Worm (Caenorhabditis elegans): ENCODE measurements around the gene ZK795.3.

Gene ZK795.3

DNA sequence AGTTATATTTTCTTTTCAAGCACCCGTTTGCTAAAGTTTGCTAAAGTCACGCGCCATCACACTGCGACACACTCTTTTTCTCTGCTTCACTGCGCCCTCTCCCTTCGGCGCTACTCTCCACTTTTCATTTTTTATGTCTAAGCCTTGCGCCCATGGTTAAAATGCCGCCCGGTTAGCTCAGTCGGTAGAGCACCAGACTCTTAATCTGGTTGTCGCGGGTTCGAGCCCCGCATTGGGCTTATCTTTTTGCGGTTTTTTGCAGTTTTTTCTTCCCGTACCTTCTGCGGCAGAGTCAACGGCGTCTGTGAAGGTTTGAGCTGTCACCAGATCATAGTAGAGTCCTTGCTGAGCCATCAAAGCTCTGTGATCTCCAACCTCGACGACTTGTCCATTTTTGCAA, 35.4 kb downstream of the ZK795.3 start:
- TF ChIP-seq ceh-39 (tag; optimal IDR thresholded peaks at IDR 0.05) (no peak), elt-3 (tag; optimal IDR thresholded peaks at IDR 0.05) (no peak), ham-2 (GFP tag; optimal IDR thresholded peaks at IDR 0.05) (peak; percentile 77), M03D4.4 (tag; optimal IDR thresholded peaks at IDR 0.05) (peak; percentile 62), pha-4 (tag; optimal IDR thresholded peaks at IDR 0.05) (peak; percentile 12), elt-1 (tag; optimal IDR thresholded peaks at IDR 0.05; ENCODE audit: borderline replicate concordance, insufficient read depth) (no peak), cnd-1 (tag; optimal IDR thresholded peaks at IDR 0.05) (no peak), nhr-28 (tag; optimal IDR thresholded peaks at IDR 0.05) (no peak), flh-1 (GFP tag; optimal IDR thresholded peaks at IDR 0.05) (peak; percentile 55), mls-2 (tag; optimal IDR thresholded peaks at IDR 0.05) (peak; percentile 80), bed-3 (GFP tag; optimal IDR thresholded peaks at IDR 0.05) (peak; percentile 53), ceh-43 (GFP tag; optimal IDR thresholded peaks at IDR 0.05) (peak; percentile 48), sptf-1 (tag; optimal IDR thresholded peaks at IDR 0.05) (peak; percentile 84), ceh-83 (GFP tag; optimal IDR thresholded peaks at IDR 0.05) (peak; percentile 86), unc-39 (tag; optimal IDR thresholded peaks at IDR 0.05) (no peak), lin-13 (tag; optimal IDR thresholded peaks at IDR 0.05) (no peak), nhr-76 (tag; optimal IDR thresholded peaks at IDR 0.05) (no peak), nhr-12 (tag; optimal IDR thresholded peaks at IDR 0.05) (no peak), nhr-2 (tag; optimal IDR thresholded peaks at IDR 0.05) (no peak), snpc-4 (tag; optimal IDR thresholded peaks at IDR 0.05) (no peak), tbx-8 (GFP tag; optimal IDR thresholded peaks at IDR 0.05) (no peak), mab-5 (tag; optimal IDR thresholded peaks at IDR 0.05) (no peak), drap-1 (GFP tag; optimal IDR thresholded peaks at IDR 0.05) (peak; percentile 82), lin-32 (GFP tag; optimal IDR thresholded peaks at IDR 0.05) (peak; percentile 65), ces-1 (GFP tag; optimal IDR thresholded peaks at IDR 0.05) (no peak), unc-62 (GFP tag; optimal IDR thresholded peaks at IDR 0.05) (no peak), zip-8 (tag; optimal IDR thresholded peaks at IDR 0.05) (no peak), nhr-237 (tag; optimal IDR thresholded peaks at IDR 0.05) (peak; percentile 18), hlh-1 (tag; optimal IDR thresholded peaks at IDR 0.05) (peak; percentile 32), mep-1 (tag; optimal IDR thresholded peaks at IDR 0.05) (peak; percentile 41), blmp-1 (tag; optimal IDR thresholded peaks at IDR 0.05) (no peak), unc-120 (tag; optimal IDR thresholded peaks at IDR 0.05; ENCODE audit: poor library complexity, severe bottlenecking) (peak; percentile 86), ztf-11 (tag; optimal IDR thresholded peaks at IDR 0.05) (no peak), sem-2 (GFP tag; optimal IDR thresholded peaks at IDR 0.05) (peak; percentile 30), lsy-2 (tag; optimal IDR thresholded peaks at IDR 0.05) (no peak)

DNA sequence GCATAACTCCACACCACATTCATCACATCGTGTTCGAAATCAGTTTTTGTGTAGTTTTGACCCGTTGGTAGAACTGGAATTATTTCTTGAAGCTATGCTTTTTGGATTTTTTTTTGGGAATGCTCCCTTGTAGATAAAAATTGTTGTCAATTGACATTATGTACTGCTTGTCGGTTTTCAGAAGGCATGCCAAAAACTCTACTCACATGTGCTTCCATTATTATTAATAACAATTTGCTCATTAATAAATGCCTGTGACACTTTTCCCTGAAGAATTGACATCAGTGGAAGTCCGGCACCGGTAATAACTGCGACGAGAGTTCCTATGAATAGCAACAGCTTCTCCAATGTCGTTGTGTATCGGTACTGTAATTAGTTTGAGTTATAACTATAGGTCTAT, 37.8 kb downstream of the ZK795.3 start:
- TF ChIP-seq nhr-76 (tag; optimal IDR thresholded peaks at IDR 0.05) (no peak), ceh-83 (GFP tag; optimal IDR thresholded peaks at IDR 0.05) (no peak), mls-2 (tag; optimal IDR thresholded peaks at IDR 0.05) (no peak), mab-5 (tag; optimal IDR thresholded peaks at IDR 0.05) (no peak), lsy-2 (tag; optimal IDR thresholded peaks at IDR 0.05) (no peak)

DNA sequence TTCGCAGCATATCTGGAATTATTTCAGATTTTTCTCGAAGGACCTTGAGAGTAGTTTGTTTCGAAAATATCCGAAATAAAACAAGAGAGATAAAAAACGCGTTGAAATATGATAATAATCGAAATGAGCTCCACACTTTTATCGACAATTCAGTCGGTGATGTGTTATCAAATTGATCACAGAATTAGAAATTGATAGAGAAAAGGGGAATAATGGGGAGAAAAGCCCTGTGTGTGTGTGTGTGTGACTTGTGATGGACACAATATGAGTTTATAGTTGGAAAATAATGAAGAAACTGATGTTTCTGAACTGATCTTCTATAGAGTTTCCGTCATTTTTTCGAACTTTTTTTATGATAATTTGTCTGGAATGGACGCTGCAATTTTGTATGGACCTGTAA, 40.0 kb downstream of the ZK795.3 start, which contains the start of gene pgp-1:
Gene pgp-1, minus strand, starts transcription at position 12 of the 400 bp plus-strand sequence.
- TF ChIP-seq ceh-43 (GFP tag; optimal IDR thresholded peaks at IDR 0.05) (no peak), sptf-1 (tag; optimal IDR thresholded peaks at IDR 0.05) (no peak), sem-2 (GFP tag; optimal IDR thresholded peaks at IDR 0.05) (no peak), unc-120 (tag; optimal IDR thresholded peaks at IDR 0.05; ENCODE audit: poor library complexity, severe bottlenecking) (no peak), tbx-8 (GFP tag; optimal IDR thresholded peaks at IDR 0.05) (no peak), lin-32 (GFP tag; optimal IDR thresholded peaks at IDR 0.05) (no peak), zip-8 (tag; optimal IDR thresholded peaks at IDR 0.05) (no peak), mep-1 (tag; optimal IDR thresholded peaks at IDR 0.05) (no peak), nhr-12 (tag; optimal IDR thresholded peaks at IDR 0.05) (no peak), blmp-1 (tag; optimal IDR thresholded peaks at IDR 0.05) (no peak), flh-1 (GFP tag; optimal IDR thresholded peaks at IDR 0.05) (no peak)

DNA sequence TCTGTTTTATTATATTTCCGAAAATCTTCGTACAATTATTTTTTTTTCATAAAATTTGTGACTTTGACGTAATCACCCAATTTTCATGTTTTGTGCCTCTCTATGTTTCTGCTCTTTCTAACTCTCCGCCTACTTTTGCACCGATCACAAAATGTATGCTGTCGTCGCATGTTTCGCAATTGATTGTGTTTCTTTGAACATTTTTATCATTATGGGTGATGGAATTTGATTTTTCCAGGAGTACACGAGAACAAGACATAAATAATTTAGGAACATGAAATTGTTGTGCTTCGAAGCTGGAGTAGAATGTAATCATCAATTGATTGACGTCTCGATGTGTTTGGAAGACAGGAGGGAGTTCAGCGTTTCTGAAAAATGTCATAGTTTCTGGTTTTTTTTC, 41.8 kb downstream of the ZK795.3 start:
- no peak for TF ChIP-seq lin-13 (tag; optimal IDR thresholded peaks at IDR 0.05)
- no peak for TF ChIP-seq zip-8 (tag; optimal IDR thresholded peaks at IDR 0.05)
- TF ChIP-seq unc-120 (tag; optimal IDR thresholded peaks at IDR 0.05; ENCODE audit: poor library complexity, severe bottlenecking): no peak
- no peak for TF ChIP-seq unc-39 (tag; optimal IDR thresholded peaks at IDR 0.05)
- no peak for TF ChIP-seq sptf-1 (tag; optimal IDR thresholded peaks at IDR 0.05)
- TF ChIP-seq nhr-76 (tag; optimal IDR thresholded peaks at IDR 0.05): no peak
- TF ChIP-seq elt-3 (tag; optimal IDR thresholded peaks at IDR 0.05): no peak
- TF ChIP-seq mep-1 (tag; optimal IDR thresholded peaks at IDR 0.05): no peak
- TF ChIP-seq blmp-1 (tag; optimal IDR thresholded peaks at IDR 0.05): no peak
- no peak for TF ChIP-seq bed-3 (GFP tag; optimal IDR thresholded peaks at IDR 0.05)
- no peak for TF ChIP-seq elt-1 (tag; optimal IDR thresholded peaks at IDR 0.05; ENCODE audit: borderline replicate concordance, insufficient read depth)
- no peak for TF ChIP-seq hlh-1 (tag; optimal IDR thresholded peaks at IDR 0.05)
- TF ChIP-seq sem-2 (GFP tag; optimal IDR thresholded peaks at IDR 0.05): no peak

All from whole organism, mixed stage, embryonic.